Worm (Caenorhabditis elegans) whole organism, L4 larva: ENCODE measurements around the gene C09H10.5.

Source experiments
- D1046.2 ChIP-seq: fragments of 200-800 bp; sonication (Bioruptor generic); IDR thresholded peaks from 2 replicates; pipeline ENCODE4 v1.3.6; 2022; ENCODE audit warnings: missing genetic modification characterization, missing compliant biosample characterization
- ZK546.5 ChIP-seq, 2 experiments: sonication (generic microtip); optimal IDR thresholded peaks; 2 replicates each; lab custom pipeline; 2017; ENCODE audit warnings: missing biosample characterization in 2 of 2, missing genetic modification characterization in 2 of 2
- ama-1 ChIP-seq: fragments of 150-350 bp; optimal IDR thresholded peaks from 2 replicates; lab custom pipeline; 2014; ENCODE audit warnings: inconsistent platforms, mixed read lengths
- dve-1 ChIP-seq: sonication (generic microtip); optimal IDR thresholded peaks from 2 replicates; lab custom pipeline; 2017; ENCODE audit warnings: antibody characterized with exemption, mild to moderate bottlenecking, missing genetic modification characterization, missing compliant biosample characterization; ENCODE audit not compliant: insufficient read depth
- egl-27 ChIP-seq: sonication (generic microtip); optimal IDR thresholded peaks from 3 replicates; lab custom pipeline; 2017; ENCODE audit warnings: missing biosample characterization, missing genetic modification reagents, missing genetic modification characterization
- fos-1 ChIP-seq: fragments of 150-350 bp; optimal IDR thresholded peaks from 2 replicates; lab custom pipeline; 2014; ENCODE audit warnings: missing biosample characterization, missing genetic modification characterization
- lin-1 ChIP-seq: fragments of 200-800 bp; sonication (Bioruptor generic); IDR thresholded peaks from 2 replicates; pipeline ENCODE4 v1.3.6; 2022; ENCODE audit warnings: missing genetic modification reagents, missing genetic modification characterization, missing compliant biosample characterization
- lin-13 ChIP-seq: fragments of 150-350 bp; optimal IDR thresholded peaks from 2 replicates; lab custom pipeline; 2014; ENCODE audit warnings: missing biosample characterization, missing genetic modification reagents, missing genetic modification characterization
- nhr-41 ChIP-seq: fragments of 200-800 bp; sonication (Bioruptor generic); IDR thresholded peaks from 2 replicates; pipeline ENCODE4 v1.3.6; 2022; ENCODE audit warnings: missing genetic modification reagents, missing genetic modification characterization, missing compliant biosample characterization
- pha-4 ChIP-seq, 2 experiments: fragments of 150-350 bp in 1 of 2; fragments of 200-800 bp in 1 of 2; sonication (Bioruptor generic) in 1 of 2; IDR thresholded peaks in 1 of 2; optimal IDR thresholded peaks in 1 of 2; 2 replicates each; pipeline versions ENCODE4 v1.3.6 to Lab custom; 2014 to 2022; ENCODE audit warnings: missing genetic modification characterization in 2 of 2, missing genetic modification reagents in 2 of 2, missing biosample characterization in 1 of 2, missing compliant biosample characterization in 1 of 2
- sdz-12 ChIP-seq: fragments of 200-800 bp; sonication (Bioruptor generic); optimal IDR thresholded peaks from 2 replicates; lab custom pipeline; 2018; ENCODE audit warnings: mild to moderate bottlenecking, missing genetic modification characterization, missing compliant biosample characterization
- unc-62 ChIP-seq, 3 experiments: fragments of 150-350 bp in 1 of 3; sonication (generic microtip); optimal IDR thresholded peaks in 2 of 3; peaks in 1 of 3; 1 replicate in 1 of 3; 2 replicates in 2 of 3; lab custom pipeline; 2014 to 2017; ENCODE audit warnings: missing biosample characterization in 3 of 3, missing genetic modification characterization in 3 of 3, missing genetic modification reagents in 3 of 3, missing genotype in 1 of 3
- ztf-11 ChIP-seq: fragments of 150-350 bp; optimal IDR thresholded peaks from 2 replicates; lab custom pipeline; 2014; ENCODE audit warnings: missing biosample characterization, missing genetic modification characterization

DNA sequence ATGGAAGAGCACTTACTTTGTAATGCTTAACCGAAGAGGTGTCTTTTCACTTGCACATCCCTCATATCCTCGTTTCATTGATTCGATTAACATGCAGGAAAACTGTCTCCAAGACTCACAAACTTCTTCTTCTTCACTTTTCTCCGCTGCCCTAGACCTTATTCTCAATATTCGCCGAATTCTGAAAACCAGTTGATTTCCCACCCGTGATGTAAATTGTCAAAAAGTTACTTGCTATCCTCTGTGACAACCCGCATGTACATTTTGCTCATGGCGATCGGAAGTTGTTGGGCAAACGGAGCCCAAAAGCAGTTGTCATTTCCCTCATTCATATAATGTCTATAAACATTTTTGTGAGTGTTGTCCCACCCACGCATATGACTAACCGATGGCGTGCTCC lies 6.9 kb upstream of the C09H10.5 start:
- TF ChIP-seq egl-27 (no peak), nhr-41 (GFP tag; lab: Robert Waterston, UW) (no peak), unc-62 (GFP tag; optimal IDR thresholded peaks at IDR 0.05 in 1 of 2; lab: Kevin White, UChicago) (peak in 1 of 2 experiments; percentile 97), unc-62 (tag; optimal IDR thresholded peaks at IDR 0.05; lab: Kevin White, UChicago) (no peak), ZK546.5 (tag; optimal IDR thresholded peaks at IDR 0.05; lab: Kevin White, UChicago) (no peak), pha-4 (GFP tag; IDR thresholded peaks at IDR 0.05; lab: Robert Waterston, UW) (no peak), pha-4 (tag; optimal IDR thresholded peaks at IDR 0.05; lab: Kevin White, UChicago) (no peak), dve-1 (no peak), lin-13 (GFP tag; lab: Kevin White, UChicago) (no peak), ama-1 (no peak), D1046.2 (GFP tag; lab: Robert Waterston, UW) (no peak), lin-1 (GFP tag; lab: Robert Waterston, UW) (no peak), fos-1 (tag; lab: Kevin White, UChicago) (no peak), sdz-12 (GFP tag; lab: Kevin White, UChicago) (no peak), ztf-11 (tag; lab: Kevin White, UChicago) (no peak)
